Worm (Caenorhabditis elegans) whole organism, L3 larva: ENCODE measurements around the gene feh-1.

ENCODE experiments used
- R02D3.7 ChIP-seq: fragments of 150-350 bp; optimal IDR thresholded peaks from 2 replicates; lab custom pipeline; 2014; ENCODE audit warnings: missing biosample characterization, missing genetic modification characterization
- elt-3 ChIP-seq, 3 experiments: fragments of 150-350 bp in 1 of 3; sonication (generic microtip) in 2 of 3; optimal IDR thresholded peaks; 2 replicates in 2 of 3; 4 replicates in 1 of 3; lab custom pipeline; 2014 to 2017; ENCODE audit warnings: missing biosample characterization in 3 of 3, missing genetic modification characterization in 3 of 3
- fkh-2 ChIP-seq: fragments of 150-350 bp; optimal IDR thresholded peaks from 2 replicates; lab custom pipeline; 2014; ENCODE audit warnings: missing biosample characterization, missing genetic modification reagents, missing genetic modification characterization
- nfya-1 ChIP-seq: sonication (generic microtip); optimal IDR thresholded peaks from 2 replicates; lab custom pipeline; 2017; ENCODE audit warnings: missing genetic modification characterization, mild to moderate bottlenecking, missing compliant biosample characterization, antibody characterized with exemption, moderate library complexity; ENCODE audit not compliant: insufficient read depth
- nhr-237 ChIP-seq: fragments of 150-350 bp; optimal IDR thresholded peaks from 2 replicates; lab custom pipeline; 2014; ENCODE audit warnings: missing biosample characterization, missing genetic modification characterization
- nhr-28 ChIP-seq: fragments of 150-350 bp; optimal IDR thresholded peaks from 2 replicates; lab custom pipeline; 2014; ENCODE audit warnings: missing biosample characterization, missing genetic modification characterization
- pqm-1 ChIP-seq: fragments of 150-350 bp; optimal IDR thresholded peaks from 2 replicates; lab custom pipeline; 2017; ENCODE audit warnings: missing biosample characterization, missing genetic modification characterization, inconsistent platforms
- snpc-4 ChIP-seq: fragments of 150-350 bp; optimal IDR thresholded peaks from 2 replicates; lab custom pipeline; 2014; ENCODE audit warnings: missing biosample characterization, missing genetic modification characterization
- ztf-11 ChIP-seq: fragments of 150-350 bp; optimal IDR thresholded peaks from 2 replicates; lab custom pipeline; 2014; ENCODE audit warnings: missing biosample characterization, missing genetic modification characterization
- ztf-4 ChIP-seq: fragments of 150-350 bp; optimal IDR thresholded peaks from 2 replicates; lab custom pipeline; 2014; ENCODE audit warnings: missing biosample characterization, missing genetic modification characterization

- no peak for TF ChIP-seq nhr-28 (tag; lab: Kevin White, UChicago)
- TF ChIP-seq nhr-237 (tag; lab: Kevin White, UChicago) = no peak
- TF ChIP-seq snpc-4 (tag; lab: Kevin White, UChicago) = no peak
- TF ChIP-seq ztf-4 (tag; lab: Kevin White, UChicago) = no peak
- no peak for TF ChIP-seq ztf-11
- no peak for TF ChIP-seq fkh-2 (tag; lab: Kevin White, UChicago)
- TF ChIP-seq elt-3 (tag; optimal IDR thresholded peaks at IDR 0.05; lab: Kevin White, UChicago) = no peak
- TF ChIP-seq R02D3.7 (tag; lab: Kevin White, UChicago) = no peak
- peak; percentile 77 for TF ChIP-seq nfya-1 (tag; lab: Kevin White, UChicago)
- TF ChIP-seq pqm-1 (tag; lab: Kevin White, UChicago) = no peak
These were observed 3.4 kb upstream of the feh-1 start for ce11 chrIII:2546298-2546697.
